Fruit fly (Drosophila melanogaster) whole organism, embryonic: ENCODE results near the gene Hem.
A peak's percentile ranks its signal among the peaks of the same experiment; 100 is the strongest.

Experiments used
- ATbp ChIP-seq: fragments of 200-800 bp; sonication (Bioruptor generic); optimal IDR thresholded peaks from 2 replicates; lab custom pipeline; 2017; ENCODE audit warnings: missing biosample characterization, mild to moderate bottlenecking, missing genetic modification characterization, missing genetic modification reagents
- CG10321 ChIP-seq: fragments of 200-800 bp; sonication (Bioruptor generic); IDR thresholded peaks from 2 replicates; pipeline ENCODE4 v1.3.6; 2022; ENCODE audit warnings: missing biosample characterization, missing genetic modification characterization
- CG12942 ChIP-seq: fragments of 200-800 bp; sonication (Bioruptor generic); optimal IDR thresholded peaks from 3 replicates; lab custom pipeline; 2016; ENCODE audit warnings: missing biosample characterization, missing genetic modification characterization
- CG14965 ChIP-seq: fragments of 200-800 bp; sonication (Bioruptor generic); optimal IDR thresholded peaks from 2 replicates; lab custom pipeline; 2016; ENCODE audit warnings: missing biosample characterization, missing genetic modification characterization, borderline replicate concordance
- CG15601 ChIP-seq: fragments of 200-800 bp; sonication (Bioruptor generic); optimal IDR thresholded peaks from 3 replicates; lab custom pipeline; 2019; ENCODE audit warnings: missing biosample characterization, mild to moderate bottlenecking, missing genetic modification characterization, moderate library complexity
- CG16813 ChIP-seq: fragments of 200-800 bp; sonication (Bioruptor generic); IDR thresholded peaks from 3 replicates; pipeline ENCODE4 v1.3.6; 2022; ENCODE audit warnings: missing biosample characterization, missing genetic modification characterization; ENCODE audit not compliant: partially characterized antibody
- CG17912 ChIP-seq: fragments of 200-800 bp; sonication (Bioruptor generic); optimal IDR thresholded peaks from 2 replicates; lab custom pipeline; 2018; ENCODE audit warnings: missing biosample characterization, mild to moderate bottlenecking, missing genetic modification characterization
- CG18011 ChIP-seq: fragments of 200-800 bp; sonication (Bioruptor generic); optimal IDR thresholded peaks from 2 replicates; lab custom pipeline; 2017; ENCODE audit warnings: missing biosample characterization, missing genetic modification characterization, mild to moderate bottlenecking, moderate library complexity, missing genotype
- CG2129 ChIP-seq: fragments of 200-800 bp; sonication (Bioruptor generic); IDR thresholded peaks from 2 replicates; pipeline ENCODE4 v1.3.6; 2022; ENCODE audit warnings: missing biosample characterization, missing genetic modification characterization; ENCODE audit not compliant: partially characterized antibody
- CG33557 ChIP-seq: fragments of 200-800 bp; sonication (Bioruptor generic); optimal IDR thresholded peaks from 2 replicates; lab custom pipeline; 2019; ENCODE audit warnings: missing biosample characterization, mild to moderate bottlenecking, missing genetic modification characterization, moderate library complexity
- CG4282 ChIP-seq: fragments of 200-800 bp; sonication (Bioruptor generic); optimal IDR thresholded peaks from 2 replicates; lab custom pipeline; 2016; ENCODE audit warnings: missing biosample characterization, missing genetic modification characterization
- CG4707 ChIP-seq: fragments of 200-800 bp; sonication (Bioruptor generic); optimal IDR thresholded peaks from 2 replicates; lab custom pipeline; 2018; ENCODE audit warnings: missing biosample characterization, mild to moderate bottlenecking, missing genetic modification characterization, moderate library complexity
- CG4854 ChIP-seq: fragments of 200-800 bp; sonication (Bioruptor generic); optimal IDR thresholded peaks from 2 replicates; lab custom pipeline; 2016; ENCODE audit warnings: missing biosample characterization, missing genetic modification characterization, inconsistent platforms
- CG6683 ChIP-seq: fragments of 200-800 bp; sonication (Bioruptor generic); optimal IDR thresholded peaks from 2 replicates; lab custom pipeline; 2017; ENCODE audit warnings: missing biosample characterization, mild to moderate bottlenecking, missing genetic modification characterization, missing genetic modification reagents
- CG8290 ChIP-seq, 3 experiments: fragments of 200-800 bp; sonication (Bioruptor generic); optimal IDR thresholded peaks; 2 replicates each; lab custom pipeline; 2016 to 2019; ENCODE audit warnings: missing biosample characterization in 3 of 3, missing genetic modification characterization in 3 of 3, mild to moderate bottlenecking in 2 of 3, moderate library complexity in 1 of 3
- CG9609 ChIP-seq: fragments of 200-800 bp; sonication (Bioruptor generic); optimal IDR thresholded peaks from 3 replicates; lab custom pipeline; 2016; ENCODE audit warnings: missing biosample characterization, missing genetic modification characterization
- Chrac-16 ChIP-seq: fragments of 200-800 bp; sonication (Bioruptor generic); optimal IDR thresholded peaks from 3 replicates; lab custom pipeline; 2016; ENCODE audit warnings: missing biosample characterization, missing genetic modification characterization
- D19A ChIP-seq: fragments of 200-800 bp; optimal IDR thresholded peaks from 3 replicates; lab custom pipeline; 2019; ENCODE audit warnings: missing biosample characterization, mild to moderate bottlenecking, missing genetic modification characterization, moderate library complexity
- E2f1 ChIP-seq: fragments of 200-800 bp; sonication (Bioruptor generic); IDR thresholded peaks from 2 replicates; pipeline ENCODE4 v1.3.6; 2022; ENCODE audit warnings: missing biosample characterization, missing genetic modification characterization
- Gsc ChIP-seq: fragments of 200-800 bp; sonication (Bioruptor generic); IDR thresholded peaks from 2 replicates; pipeline ENCODE4 v1.3.6; 2022; ENCODE audit warnings: missing biosample characterization, missing genetic modification characterization
- Mad ChIP-seq: fragments of 200-800 bp; sonication (Bioruptor generic); optimal IDR thresholded peaks from 2 replicates; lab custom pipeline; 2016; ENCODE audit warnings: missing biosample characterization, missing genetic modification characterization
- Rfx ChIP-seq: fragments of 200-800 bp; sonication (Bioruptor generic); IDR thresholded peaks from 2 replicates; pipeline ENCODE4 v1.3.6; 2022; ENCODE audit warnings: missing biosample characterization, missing genetic modification characterization
- Sry-δ ChIP-seq: fragments of 200-800 bp; sonication (Bioruptor generic); optimal IDR thresholded peaks from 2 replicates; lab custom pipeline; 2016; ENCODE audit warnings: missing biosample characterization, missing genetic modification characterization
- Xbp1 ChIP-seq: fragments of 200-800 bp; sonication (Bioruptor generic); optimal IDR thresholded peaks from 3 replicates; lab custom pipeline; 2016; ENCODE audit warnings: missing biosample characterization, mild to moderate bottlenecking, missing genetic modification characterization
- amos ChIP-seq: fragments of 200-800 bp; sonication (Bioruptor generic); IDR thresholded peaks from 2 replicates; pipeline ENCODE4 v1.3.6; 2022; ENCODE audit warnings: missing biosample characterization, missing genetic modification characterization; ENCODE audit not compliant: partially characterized antibody
- bab2 ChIP-seq: fragments of 200-800 bp; sonication (Bioruptor generic); optimal IDR thresholded peaks from 2 replicates; lab custom pipeline; 2016; ENCODE audit warnings: missing biosample characterization, missing genetic modification characterization
- br ChIP-seq: fragments of >200 bp; optimal IDR thresholded peaks from 2 replicates; lab custom pipeline; 2017
- cato ChIP-seq: fragments of 200-800 bp; sonication (Bioruptor generic); optimal IDR thresholded peaks from 2 replicates; lab custom pipeline; 2016; ENCODE audit warnings: missing biosample characterization, missing genetic modification characterization, borderline replicate concordance
- caup ChIP-seq: fragments of 200-800 bp; sonication (Bioruptor generic); optimal IDR thresholded peaks from 3 replicates; lab custom pipeline; 2017; ENCODE audit warnings: missing biosample characterization, mild to moderate bottlenecking, missing genetic modification characterization, moderate library complexity; ENCODE audit not compliant: severe bottlenecking
- dm ChIP-seq: fragments of 200-800 bp; sonication (Bioruptor generic); optimal IDR thresholded peaks from 3 replicates; lab custom pipeline; 2016; ENCODE audit warnings: missing biosample characterization, missing genetic modification characterization
- dpn ChIP-seq, 2 experiments: fragments of 200-800 bp; sonication (Bioruptor generic); optimal IDR thresholded peaks; 3 replicates each; lab custom pipeline; 2016; ENCODE audit warnings: missing biosample characterization in 2 of 2, missing genetic modification characterization in 2 of 2
- dysf ChIP-seq: fragments of 200-800 bp; sonication (Bioruptor generic); IDR thresholded peaks from 3 replicates; pipeline ENCODE4 v1.3.6; 2022; ENCODE audit warnings: missing biosample characterization, missing genetic modification characterization
- fru ChIP-seq: fragments of >200 bp; optimal IDR thresholded peaks from 2 replicates; lab custom pipeline; 2017
- gcm ChIP-seq: fragments of 200-800 bp; sonication (Bioruptor generic); optimal IDR thresholded peaks from 2 replicates; lab custom pipeline; 2019; ENCODE audit warnings: missing biosample characterization, mild to moderate bottlenecking, missing genetic modification characterization, moderate library complexity
- gfzf ChIP-seq: fragments of 200-800 bp; sonication (Bioruptor generic); optimal IDR thresholded peaks from 2 replicates; lab custom pipeline; 2016; ENCODE audit warnings: missing biosample characterization, mild to moderate bottlenecking, missing genetic modification characterization, moderate library complexity
- gsb ChIP-seq: fragments of 200-800 bp; sonication (Bioruptor generic); IDR thresholded peaks from 2 replicates; pipeline ENCODE4 v1.3.6; 2022; ENCODE audit warnings: missing biosample characterization, missing genetic modification characterization
- h ChIP-seq: fragments of >200 bp; optimal IDR thresholded peaks from 2 replicates; lab custom pipeline; 2017
- klu ChIP-seq: fragments of 200-800 bp; sonication (Bioruptor generic); IDR thresholded peaks from 2 replicates; pipeline ENCODE4 v1.3.6; 2022; ENCODE audit warnings: missing biosample characterization, missing genetic modification characterization
- kni ChIP-seq: fragments of 200-800 bp; sonication (Bioruptor generic); optimal IDR thresholded peaks from 3 replicates; lab custom pipeline; 2017; ENCODE audit warnings: mild to moderate bottlenecking, missing biosample characterization, missing genetic modification reagents, missing genetic modification characterization
- salm ChIP-seq: fragments of 200-800 bp; sonication (Bioruptor generic); optimal IDR thresholded peaks from 2 replicates; lab custom pipeline; 2018; ENCODE audit warnings: missing biosample characterization, mild to moderate bottlenecking, missing genetic modification characterization
- scrt ChIP-seq: fragments of 200-800 bp; sonication (Bioruptor generic); optimal IDR thresholded peaks from 2 replicates; lab custom pipeline; 2018; ENCODE audit warnings: missing biosample characterization, mild to moderate bottlenecking, missing genetic modification characterization, moderate library complexity
- sens-2 ChIP-seq: fragments of 200-800 bp; sonication (Bioruptor generic); IDR thresholded peaks from 2 replicates; pipeline ENCODE4 v1.3.6; 2022; ENCODE audit warnings: missing biosample characterization, missing genetic modification characterization
- ttk ChIP-seq: fragments of 200-800 bp; sonication (Bioruptor generic); IDR thresholded peaks from 2 replicates; pipeline ENCODE4 v2.1.2; 2022; ENCODE audit warnings: missing biosample characterization, missing genetic modification characterization
- vfl ChIP-seq: fragments of 200-800 bp; sonication (Bioruptor generic); optimal IDR thresholded peaks from 2 replicates; lab custom pipeline; 2016; ENCODE audit warnings: missing biosample characterization, missing genetic modification characterization
- yki ChIP-seq: fragments of >200 bp; optimal IDR thresholded peaks from 3 replicates; lab custom pipeline; 2018
- z ChIP-seq: fragments of 200-800 bp; sonication (Bioruptor generic); IDR thresholded peaks from 3 replicates; pipeline ENCODE4 v1.3.6; 2022; ENCODE audit warnings: missing biosample characterization, missing genetic modification characterization

Gene Hem

DNA sequence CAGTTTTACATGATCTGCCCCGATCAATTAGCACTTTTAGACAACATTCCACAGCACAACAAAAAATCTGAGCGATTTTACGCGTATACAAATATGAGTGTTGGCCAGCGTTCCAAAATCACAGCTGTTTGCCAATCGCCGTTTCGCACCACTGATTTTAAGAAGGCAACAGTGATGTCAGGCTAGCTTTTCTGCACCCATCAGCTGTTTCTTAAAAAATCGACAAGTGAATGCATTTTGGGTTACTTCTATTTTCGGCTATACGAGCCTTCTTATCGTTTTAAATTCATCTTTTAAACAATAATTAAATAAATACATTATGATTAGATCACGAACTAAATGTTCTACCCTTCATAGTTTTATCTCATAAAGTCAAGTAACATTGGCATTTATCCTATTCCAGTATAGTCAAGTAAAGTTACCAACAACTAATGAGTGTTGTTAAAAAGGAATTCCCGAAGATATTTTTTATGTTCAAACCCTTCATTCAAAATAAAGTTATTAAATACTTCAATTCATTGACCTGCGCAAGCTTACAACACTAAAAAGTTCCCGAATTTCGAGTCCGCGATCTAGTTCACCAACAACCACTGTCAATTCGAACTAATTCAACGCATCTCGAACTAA, 25.1 kb downstream of the Hem start, which contains the start of the genes Rich and Ddx1 (continued):
- TF ChIP-seq CG4707 (no peak), dysf (GFP tag; lab: Robert Waterston, UW) (0 out of 3 replicates have a peak, but pooled peaks have one; percentile 35), kni (peak; percentile 90), Sry-δ (GFP tag; lab: Kevin White, UChicago) (peak; percentile 22), CG14965 (GFP tag; lab: Kevin White, UChicago) (no peak), Xbp1 (peak; percentile 49), fru (lab: Kevin White, UChicago) (no peak), CG18011 (GFP tag; lab: Kevin White, UChicago) (no peak), dm (peak; percentile 31), vfl (GFP tag; lab: Kevin White, UChicago) (peak; percentile 61), br (lab: Kevin White, UChicago) (no peak), CG4854 (GFP tag; lab: Kevin White, UChicago) (peak; percentile 18), yki (lab: Kevin White, UChicago) (no peak), Chrac-16 (GFP tag; lab: Kevin White, UChicago) (peak; percentile 28), ttk (GFP tag; lab: Robert Waterston, UW) (0 out of 2 replicates have a peak, but pooled peaks have one; percentile 14), CG10321 (GFP tag; lab: Robert Waterston, UW) (no peak), caup (GFP tag; lab: Kevin White, UChicago) (peak; percentile 50), Rfx (GFP tag; lab: Robert Waterston, UW) (peak; percentile 54), Mad (GFP tag; lab: Kevin White, UChicago) (peak; percentile 11), bab2 (peak; percentile 21), gfzf (GFP tag; lab: Kevin White, UChicago) (no peak), gsb (no peak), z (GFP tag; lab: Robert Waterston, UW) (no peak), CG6683 (GFP tag; lab: Kevin White, UChicago) (no peak), CG17912 (GFP tag; lab: Kevin White, UChicago) (no peak), CG33557 (GFP tag; lab: Kevin White, UChicago) (peak; percentile 23), sens-2 (GFP tag; lab: Robert Waterston, UW) (peak; percentile 55; the same call in 1 of the 2 replicates), CG2129 (no peak), CG9609 (GFP tag; lab: Kevin White, UChicago) (peak; percentile 36), CG15601 (tag; lab: Kevin White, UChicago) (peak; percentile 51), ATbp (no peak), scrt (GFP tag; lab: Kevin White, UChicago) (no peak), CG4282 (no peak), salm (tag; lab: Kevin White, UChicago) (no peak), E2f1 (no peak), CG8290 (GFP tag; optimal IDR thresholded peaks at IDR 0.05; lab: Kevin White, UChicago) (peak; percentile 51), CG8290 (tag; optimal IDR thresholded peaks at IDR 0.05; lab: Kevin White, UChicago) (peak; percentile 58 to 70), klu (peak; percentile 22; the same call in 1 of the 2 replicates), h (lab: Kevin White, UChicago) (no peak), amos (GFP tag; lab: Robert Waterston, UW) (peak; percentile 7; the same call in 1 of the 2 replicates), Gsc (GFP tag; lab: Robert Waterston, UW) (no peak), CG16813 (GFP tag; lab: Robert Waterston, UW) (no peak), cato (peak; percentile 15), CG12942 (GFP tag; lab: Kevin White, UChicago) (peak; percentile 54), dpn (GFP tag; optimal IDR thresholded peaks at IDR 0.05; lab: Kevin White, UChicago) (peak; percentile 43 to 52), D19A (tag; lab: Kevin White, UChicago) (peak; percentile 10), gcm (GFP tag; lab: Kevin White, UChicago) (no peak)
